Worm (Caenorhabditis elegans): ENCODE measurements around the gene fbxb-45.
"Not testable (repeated sequence)": the region's sequence is repeated elsewhere in the genome, so short reads cannot be mapped to it uniquely, and the experiment has no call there.

Gene fbxb-45

DNA sequence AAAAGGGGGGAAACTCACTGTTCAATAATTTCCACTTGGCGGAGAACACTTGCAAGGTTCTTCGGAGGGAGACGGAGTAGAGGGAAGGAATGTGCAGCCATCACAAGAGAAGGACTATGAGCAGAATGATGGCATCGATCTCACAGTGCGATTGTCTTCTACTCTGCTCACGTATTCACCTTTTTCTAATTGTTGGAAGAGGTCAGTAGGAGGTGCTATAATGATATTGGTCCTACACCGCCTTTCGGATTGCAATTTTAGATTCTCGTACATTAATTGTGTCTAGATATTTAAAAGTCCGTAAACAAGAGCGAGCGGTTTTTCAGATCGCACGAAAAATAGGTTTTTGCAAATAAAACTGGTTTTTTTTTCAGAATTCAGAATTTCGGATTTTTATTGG lies 3.4 kb downstream of the fbxb-45 start, which contains the start of gene fbxb-39:
Gene fbxb-39, minus strand, starts transcription at position 101 of the 400 bp plus-strand sequence.
- TF ChIP-seq nhr-19 (GFP tag; conservative IDR thresholded peaks at IDR 0.05) (no peak), hpl-2 (GFP tag; optimal IDR thresholded peaks at IDR 0.05) (no peak), unc-62 (GFP tag; optimal IDR thresholded peaks at IDR 0.05) (no peak), nhr-28 (tag; optimal IDR thresholded peaks at IDR 0.05) (no peak), C16A3.4 (tag; optimal IDR thresholded peaks at IDR 0.05) (no peak), nhr-11 (tag; optimal IDR thresholded peaks at IDR 0.05) (no peak), Y116A8C.19 (tag; optimal IDR thresholded peaks at IDR 0.05; ENCODE audit: borderline replicate concordance) (no peak), efl-3 (GFP tag; optimal IDR thresholded peaks at IDR 0.05) (no peak), dpl-1 (GFP tag; optimal IDR thresholded peaks at IDR 0.05) (no peak), ama-1 (optimal IDR thresholded peaks at IDR 0.05) (no peak), lin-15B (tag; optimal IDR thresholded peaks at IDR 0.05) (no peak), vab-15 (tag; optimal IDR thresholded peaks at IDR 0.05) (no peak), hlh-17 (GFP tag; optimal IDR thresholded peaks at IDR 0.05; ENCODE audit: borderline replicate concordance) (no peak), nhr-85 (tag) (no peak), pqm-1 (tag; optimal IDR thresholded peaks at IDR 0.05) (no peak), lsy-2 (tag; optimal IDR thresholded peaks at IDR 0.05) (no peak)

DNA sequence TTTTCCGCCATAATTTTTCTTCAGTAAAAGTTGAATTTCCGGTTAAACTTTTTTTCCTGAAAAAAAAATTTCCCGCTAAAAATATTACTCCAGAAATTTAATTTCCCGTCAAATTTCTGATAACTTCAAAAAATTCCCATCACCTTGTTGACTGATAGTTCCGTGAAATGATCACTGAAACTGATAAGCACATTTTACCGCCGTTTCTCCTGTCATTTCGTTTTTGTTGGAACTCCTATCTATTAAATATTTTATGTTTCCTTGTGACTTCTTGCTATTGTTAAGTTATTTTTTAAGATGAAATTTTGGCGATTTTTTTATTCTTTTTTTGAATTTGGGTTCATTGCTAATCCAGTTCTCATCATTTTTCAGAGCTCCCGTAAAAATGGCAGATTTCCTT lies 15.2 kb downstream of the fbxb-45 start, which contains the start of gene math-34:
Gene math-34, plus strand, starts transcription at position 371 of the 400 bp plus-strand sequence.
- TF ChIP-seq elt-2 (tag; optimal IDR thresholded peaks at IDR 0.05) (peak; percentile 20), nhr-47 (tag; optimal IDR thresholded peaks at IDR 0.05) (no peak)

DNA sequence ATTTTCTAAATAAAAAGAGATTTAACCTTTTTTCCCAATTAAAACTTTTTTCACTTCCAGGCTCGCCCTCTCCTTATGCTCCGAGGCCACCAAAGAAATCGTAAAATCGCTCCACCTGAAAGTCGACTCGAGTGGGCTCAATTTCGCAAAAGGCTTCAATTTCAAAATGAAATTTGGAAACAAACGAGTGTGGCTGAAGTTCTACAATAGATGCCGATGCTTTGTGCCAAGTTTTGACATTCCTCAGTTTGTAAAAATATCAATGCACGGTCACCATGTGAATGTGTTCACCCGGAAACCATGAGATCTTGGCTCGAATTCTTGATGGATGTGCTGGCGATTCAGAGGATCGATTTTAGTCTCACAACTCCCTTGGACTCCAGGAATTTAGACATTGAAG lies 17.2 kb downstream of the fbxb-45 start, which contains the start of gene M01D1.12:
Gene M01D1.12, plus strand, starts transcription at position 301 of the 400 bp plus-strand sequence.
- TF ChIP-seq nhr-84 (tag; optimal IDR thresholded peaks at IDR 0.05): no peak
- TF ChIP-seq nhr-28 (tag; optimal IDR thresholded peaks at IDR 0.05): no peak
- TF ChIP-seq nhr-12 (tag; optimal IDR thresholded peaks at IDR 0.05): no peak
- TF ChIP-seq mef-2 (tag; optimal IDR thresholded peaks at IDR 0.05): no peak
- TF ChIP-seq xbp-1 (tag; optimal IDR thresholded peaks at IDR 0.05): no peak
- TF ChIP-seq ceh-82 (tag; optimal IDR thresholded peaks at IDR 0.05): no peak
- no peak for TF ChIP-seq lin-13 (GFP tag; optimal IDR thresholded peaks at IDR 0.05)
- no peak for TF ChIP-seq snpc-4 (tag; optimal IDR thresholded peaks at IDR 0.05)
- TF ChIP-seq isw-1 (GFP tag; IDR thresholded peaks at IDR 0.05): no peak
- TF ChIP-seq nhr-90 (tag; optimal IDR thresholded peaks at IDR 0.05; ENCODE audit: poor library complexity): no peak
- no peak for TF ChIP-seq fkh-8 (tag; optimal IDR thresholded peaks at IDR 0.05)
- TF ChIP-seq jun-1 (tag; optimal IDR thresholded peaks at IDR 0.05): no peak
- no peak for TF ChIP-seq rnt-1 (tag; optimal IDR thresholded peaks at IDR 0.05)
- TF ChIP-seq ceh-8 (GFP tag; optimal IDR thresholded peaks at IDR 0.05): no peak

DNA sequence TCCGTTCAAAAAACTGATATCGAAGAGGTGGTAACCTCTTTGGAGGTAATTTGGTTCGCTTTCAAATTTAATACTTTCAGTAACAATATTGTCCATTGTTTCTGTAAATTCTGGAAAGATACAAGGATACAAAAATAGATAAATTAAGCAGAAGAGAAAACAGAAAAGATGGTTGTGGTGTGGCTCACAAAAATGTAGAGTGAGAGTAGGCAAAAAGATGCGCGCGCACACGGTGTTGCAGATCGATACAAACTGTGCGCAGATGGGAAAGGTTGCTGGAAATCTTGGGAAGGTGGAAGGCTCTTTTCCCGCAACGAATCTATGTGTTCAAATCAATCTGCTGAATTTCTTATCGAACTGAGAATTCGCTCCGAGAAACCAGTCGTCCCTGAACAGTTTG lies 19.1 kb downstream of the fbxb-45 start, which contains the start of gene btb-11:
Gene btb-11, minus strand, starts transcription at position 101 of the 400 bp plus-strand sequence.
- TF ChIP-seq unc-62 (GFP tag; optimal IDR thresholded peaks at IDR 0.05); efl-1 (optimal IDR thresholded peaks at IDR 0.05); efl-1 (GFP tag; optimal IDR thresholded peaks at IDR 0.05 in 1 of 2); dsc-1 (tag; optimal IDR thresholded peaks at IDR 0.05): not testable (repeated sequence)

DNA sequence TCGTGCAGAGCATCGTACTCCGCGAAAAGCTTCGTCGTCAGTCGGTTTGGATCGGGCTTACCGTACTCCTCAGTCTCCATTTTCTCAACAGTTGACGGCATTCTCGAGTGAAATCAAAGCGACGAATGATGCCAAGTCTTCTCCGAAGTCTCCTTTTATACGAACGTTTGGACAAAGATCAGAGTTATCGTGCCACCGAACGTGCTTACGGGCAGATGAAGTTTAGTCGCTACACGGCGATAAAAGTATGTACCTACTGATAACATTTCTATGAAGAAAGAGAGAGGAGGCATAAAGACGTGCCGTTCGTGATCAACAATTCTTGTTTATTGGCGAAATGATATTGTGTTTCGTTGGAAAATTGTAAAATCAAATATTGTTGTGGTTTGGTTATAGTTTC lies 37.5 kb downstream of the fbxb-45 start, which contains the start of gene F45D11.14:
Gene F45D11.14, minus strand, starts transcription at position 101 of the 400 bp plus-strand sequence.
- not testable (repeated sequence) for TF ChIP-seq Y116A8C.19 (tag; optimal IDR thresholded peaks at IDR 0.05; ENCODE audit: borderline replicate concordance); hlh-17 (GFP tag; optimal IDR thresholded peaks at IDR 0.05; ENCODE audit: borderline replicate concordance); snpc-4 (tag; optimal IDR thresholded peaks at IDR 0.05)

Data from whole organism, L1 larva.